Fruit fly (Drosophila melanogaster) whole organism, prepupa: Measurements from ENCODE around the gene CG2059.
A peak's percentile ranks its signal among the peaks of the same experiment; 100 is the strongest.

Source experiments
- Blimp-1 ChIP-seq: fragments of 200-800 bp; sonication (Bioruptor generic); optimal IDR thresholded peaks from 3 replicates; lab custom pipeline; 2017; ENCODE audit warnings: missing biosample characterization, missing genetic modification characterization, mild to moderate bottlenecking, moderate library complexity, missing genetic modification reagents
- CG10669 ChIP-seq: fragments of 200-800 bp; sonication (Bioruptor generic); optimal IDR thresholded peaks from 3 replicates; lab custom pipeline; 2018; ENCODE audit warnings: missing biosample characterization, mild to moderate bottlenecking, missing genetic modification characterization, moderate library complexity
- CG3032 ChIP-seq: fragments of 200-800 bp; optimal IDR thresholded peaks from 2 replicates; lab custom pipeline; 2019; ENCODE audit warnings: missing biosample characterization, mild to moderate bottlenecking, missing genetic modification characterization, moderate library complexity
- CG34406 ChIP-seq: fragments of 200-800 bp; sonication (Bioruptor generic); optimal IDR thresholded peaks from 3 replicates; lab custom pipeline; 2016; ENCODE audit warnings: missing biosample characterization, missing genetic modification characterization
- CG3919 ChIP-seq: fragments of 200-800 bp; sonication (Bioruptor generic); optimal IDR thresholded peaks from 3 replicates; lab custom pipeline; 2016; ENCODE audit warnings: missing biosample characterization, missing genetic modification characterization
- CG6163 ChIP-seq: fragments of 200-800 bp; sonication (Bioruptor generic); IDR thresholded peaks from 3 replicates; pipeline ENCODE4 v1.3.6; 2022; ENCODE audit warnings: missing biosample characterization, missing genetic modification characterization
- CG6276 ChIP-seq: fragments of 200-800 bp; sonication (Bioruptor generic); optimal IDR thresholded peaks from 2 replicates; lab custom pipeline; 2017; ENCODE audit warnings: missing biosample characterization, mild to moderate bottlenecking, missing genetic modification characterization
- CG6792 ChIP-seq: fragments of 200-800 bp; sonication (Bioruptor generic); optimal IDR thresholded peaks from 3 replicates; lab custom pipeline; 2016; ENCODE audit warnings: missing biosample characterization, missing genetic modification characterization
- CG6854 ChIP-seq: fragments of 200-800 bp; sonication (Bioruptor generic); optimal IDR thresholded peaks from 2 replicates; lab custom pipeline; 2017; ENCODE audit warnings: missing biosample characterization, mild to moderate bottlenecking, missing genetic modification characterization
- CG7368 ChIP-seq: fragments of 200-800 bp; sonication (Bioruptor generic); optimal IDR thresholded peaks from 3 replicates; lab custom pipeline; 2016; ENCODE audit warnings: missing biosample characterization, missing genetic modification characterization
- CG8119 ChIP-seq: fragments of 200-800 bp; sonication (Bioruptor generic); IDR thresholded peaks from 3 replicates; pipeline ENCODE4 v1.3.6; 2022; ENCODE audit warnings: missing biosample characterization, missing genetic modification characterization
- CG8319 ChIP-seq: fragments of 200-800 bp; sonication (Bioruptor generic); optimal IDR thresholded peaks from 3 replicates; lab custom pipeline; 2016; ENCODE audit warnings: missing biosample characterization, missing genetic modification characterization
- CG8632 ChIP-seq: fragments of 200-800 bp; sonication (Bioruptor generic); optimal IDR thresholded peaks from 3 replicates; lab custom pipeline; 2016; ENCODE audit warnings: missing biosample characterization, missing genetic modification characterization
- CG9139 ChIP-seq: fragments of 200-800 bp; sonication (Bioruptor generic); optimal IDR thresholded peaks from 3 replicates; lab custom pipeline; 2017; ENCODE audit warnings: missing biosample characterization, mild to moderate bottlenecking, missing genetic modification characterization
- Eip78C ChIP-seq: fragments of 200-800 bp; sonication (Bioruptor generic); peaks from one replicate; lab custom pipeline; 2016; ENCODE audit warnings: missing biosample characterization, missing genetic modification characterization
- Eip93F ChIP-seq: fragments of 200-800 bp; sonication (Bioruptor generic); optimal IDR thresholded peaks from 2 replicates; lab custom pipeline; 2016; ENCODE audit warnings: missing biosample characterization, mild to moderate bottlenecking, missing genetic modification characterization
- Ets21C ChIP-seq: fragments of 200-800 bp; sonication (Bioruptor generic); optimal IDR thresholded peaks from 3 replicates; lab custom pipeline; 2016; ENCODE audit warnings: missing biosample characterization, missing genetic modification characterization
- Ets96B ChIP-seq: fragments of 200-800 bp; optimal IDR thresholded peaks from 2 replicates; lab custom pipeline; 2019; ENCODE audit warnings: missing biosample characterization, mild to moderate bottlenecking, missing genetic modification characterization, moderate library complexity
- Hr38 ChIP-seq: sonication (Bioruptor generic); optimal IDR thresholded peaks from 2 replicates; lab custom pipeline; 2016; ENCODE audit warnings: missing biosample characterization, missing genetic modification characterization
- Lpt ChIP-seq: fragments of 200-800 bp; sonication (Bioruptor generic); optimal IDR thresholded peaks from 3 replicates; lab custom pipeline; 2016; ENCODE audit warnings: missing biosample characterization, missing genetic modification characterization
- Met ChIP-seq: fragments of 200-800 bp; sonication (Bioruptor generic); optimal IDR thresholded peaks from 3 replicates; lab custom pipeline; 2016; ENCODE audit warnings: missing biosample characterization, missing genetic modification characterization
- OdsH ChIP-seq: fragments of 200-800 bp; sonication (Bioruptor generic); optimal IDR thresholded peaks from 3 replicates; lab custom pipeline; 2016; ENCODE audit warnings: missing biosample characterization, missing genetic modification characterization
- Smox ChIP-seq: fragments of 200-800 bp; sonication (Bioruptor generic); optimal IDR thresholded peaks from 3 replicates; lab custom pipeline; 2016; ENCODE audit warnings: missing biosample characterization, missing genetic modification characterization
- Sox14 ChIP-seq: fragments of 200-800 bp; sonication (Bioruptor generic); optimal IDR thresholded peaks from 3 replicates; lab custom pipeline; 2016; ENCODE audit warnings: missing biosample characterization, missing genetic modification characterization
- Sox15 ChIP-seq: fragments of 200-800 bp; sonication (Bioruptor generic); optimal IDR thresholded peaks from 3 replicates; lab custom pipeline; 2016; ENCODE audit warnings: missing biosample characterization, missing genetic modification characterization
- achi ChIP-seq: fragments of 200-800 bp; sonication (Bioruptor generic); optimal IDR thresholded peaks from 3 replicates; lab custom pipeline; 2016; ENCODE audit warnings: missing biosample characterization, missing genetic modification characterization
- acj6 ChIP-seq: fragments of 200-800 bp; sonication (Bioruptor generic); optimal IDR thresholded peaks from 3 replicates; lab custom pipeline; 2016; ENCODE audit warnings: missing biosample characterization, missing genetic modification characterization
- cyc ChIP-seq: fragments of 200-800 bp; sonication (Bioruptor generic); optimal IDR thresholded peaks from 3 replicates; lab custom pipeline; 2016; ENCODE audit warnings: missing biosample characterization, missing genetic modification characterization
- dac ChIP-seq: fragments of 200-800 bp; sonication (Bioruptor generic); optimal IDR thresholded peaks from 2 replicates; lab custom pipeline; 2017; ENCODE audit warnings: missing biosample characterization, mild to moderate bottlenecking, missing genetic modification characterization
- dsx ChIP-seq: fragments of 200-800 bp; optimal IDR thresholded peaks from 3 replicates; lab custom pipeline; 2019; ENCODE audit warnings: missing biosample characterization, mild to moderate bottlenecking, missing genetic modification characterization, moderate library complexity; ENCODE audit not compliant: poor library complexity, severe bottlenecking
- esn ChIP-seq: fragments of 200-800 bp; sonication (Bioruptor generic); optimal IDR thresholded peaks from 2 replicates; lab custom pipeline; 2016; ENCODE audit warnings: missing biosample characterization, mild to moderate bottlenecking, missing genetic modification characterization, moderate library complexity
- lz ChIP-seq: fragments of 200-800 bp; sonication (Bioruptor generic); optimal IDR thresholded peaks from 3 replicates; lab custom pipeline; 2016; ENCODE audit warnings: missing biosample characterization, missing genetic modification characterization
- pdm3 ChIP-seq: fragments of 200-800 bp; sonication (Bioruptor generic); optimal IDR thresholded peaks from 3 replicates; lab custom pipeline; 2016; ENCODE audit warnings: missing biosample characterization, missing genetic modification characterization
- ss ChIP-seq, 2 experiments: fragments of 200-800 bp; sonication (Bioruptor generic); optimal IDR thresholded peaks; 2 replicates in 1 of 2; 3 replicates in 1 of 2; lab custom pipeline; 2017 to 2018; ENCODE audit warnings: mild to moderate bottlenecking in 2 of 2, missing biosample characterization in 2 of 2, missing genetic modification characterization in 2 of 2, moderate library complexity in 1 of 2
- topi ChIP-seq: fragments of 200-800 bp; sonication (Bioruptor generic); optimal IDR thresholded peaks from 3 replicates; lab custom pipeline; 2016; ENCODE audit warnings: missing biosample characterization, missing genetic modification characterization

The CG2059 gene

DNA sequence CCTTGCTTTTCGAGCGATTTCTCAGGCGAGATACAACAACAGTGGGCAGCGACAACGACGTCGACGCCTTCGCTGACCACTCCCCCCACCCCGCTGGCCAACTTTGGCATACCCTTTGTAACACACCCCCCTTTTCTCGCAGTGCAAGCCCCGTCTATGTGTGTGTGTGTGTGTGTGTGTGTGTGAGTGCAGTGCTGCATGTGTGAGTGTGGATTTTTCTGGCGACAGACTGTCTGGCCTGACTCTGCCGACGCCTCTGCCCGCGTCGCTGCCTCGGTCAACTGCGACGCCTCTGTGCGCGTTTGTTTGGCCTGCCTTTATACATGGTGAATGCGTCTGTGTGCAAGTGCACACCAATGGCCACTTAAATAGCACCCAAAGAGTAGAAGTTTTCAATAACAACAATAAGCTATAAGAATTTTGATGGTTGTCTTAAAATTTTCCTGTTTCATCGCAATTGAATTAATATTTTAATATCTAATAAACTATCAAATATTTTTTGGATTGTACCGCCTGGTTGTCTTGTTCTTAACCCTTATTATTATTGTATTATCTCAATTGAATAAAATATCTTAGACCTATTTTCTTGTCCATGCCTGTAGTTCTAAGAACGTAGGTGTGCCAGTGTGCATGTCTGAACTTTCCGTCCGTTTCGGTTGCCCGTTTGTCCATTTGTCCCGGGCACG lies 7.9 kb downstream of the CG2059 start (continued):
- TF ChIP-seq CG3032 (tag; lab: Kevin White, UChicago) (peak; percentile 93), CG7368 (GFP tag; lab: Kevin White, UChicago) (peak; percentile 69), Ets21C (GFP tag; lab: Kevin White, UChicago) (peak; percentile 54), Ets96B (tag; lab: Kevin White, UChicago) (peak; percentile 93), CG6276 (peak; percentile 92), dac (GFP tag; lab: Kevin White, UChicago) (peak; percentile 55), CG6163 (GFP tag; lab: Robert Waterston, UW) (peak; percentile 90), topi (GFP tag; lab: Kevin White, UChicago) (peak; percentile 88), CG8319 (GFP tag; lab: Kevin White, UChicago) (peak; percentile 69), CG10669 (GFP tag; lab: Kevin White, UChicago) (peak; percentile 91), Smox (peak; percentile 85), Sox14 (peak; percentile 72), Hr38 (GFP tag; lab: Kevin White, UChicago) (no peak), Sox15 (GFP tag; lab: Kevin White, UChicago) (peak; percentile 66), CG8119 (GFP tag; lab: Robert Waterston, UW) (peak; percentile 95), CG8632 (GFP tag; lab: Kevin White, UChicago) (peak; percentile 87), CG6792 (GFP tag; lab: Kevin White, UChicago) (peak; percentile 85), Blimp-1 (peak; percentile 72), Lpt (GFP tag; lab: Kevin White, UChicago) (peak; percentile 71), lz (GFP tag; lab: Kevin White, UChicago) (peak; percentile 80), CG3919 (GFP tag; lab: Kevin White, UChicago) (peak; percentile 81), pdm3 (GFP tag; lab: Kevin White, UChicago) (peak; percentile 83)

dm6 chrX:7295973-7296372 lies 9.8 kb downstream of the CG2059 start:
- TF ChIP-seq Lpt (GFP tag; lab: Kevin White, UChicago) (no peak), CG6276 (no peak), CG9139 (no peak), CG8632 (GFP tag; lab: Kevin White, UChicago) (no peak), CG8119 (GFP tag; lab: Robert Waterston, UW) (no peak), achi (GFP tag; lab: Kevin White, UChicago) (no peak), Eip93F (GFP tag; lab: Kevin White, UChicago) (no peak), Sox14 (no peak), CG8319 (GFP tag; lab: Kevin White, UChicago) (no peak), CG6792 (GFP tag; lab: Kevin White, UChicago) (no peak), Eip78C (GFP tag; lab: Kevin White, UChicago) (no peak), CG3032 (tag; lab: Kevin White, UChicago) (no peak), CG34406 (no peak), esn (GFP tag; lab: Kevin White, UChicago) (no peak), OdsH (GFP tag; lab: Kevin White, UChicago) (no peak)

DNA sequence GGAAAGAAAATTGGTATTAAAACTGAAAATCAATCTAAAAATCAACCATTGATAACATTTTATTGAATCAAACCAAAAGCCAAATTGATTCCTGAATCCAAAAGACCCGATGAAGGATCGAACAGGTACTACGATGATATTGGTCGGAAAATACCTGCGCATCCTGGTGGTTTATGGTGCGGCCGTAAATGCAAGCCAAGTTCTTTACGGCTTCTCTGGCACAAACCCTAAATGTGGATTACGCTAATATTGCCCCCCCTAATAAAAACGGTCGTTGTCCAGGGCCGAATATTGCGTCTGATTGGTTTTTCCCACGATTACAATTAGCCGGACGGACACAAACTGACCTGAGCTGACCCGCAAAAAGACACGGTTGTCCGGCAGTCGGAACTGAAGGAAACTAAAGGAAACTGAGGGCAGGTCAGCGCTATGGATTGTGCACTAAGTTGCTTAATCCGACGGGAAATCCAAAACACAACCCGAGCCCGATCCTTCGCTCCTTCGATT lies 10.6 kb downstream of the CG2059 start:
- TF ChIP-seq ss (GFP tag; optimal IDR thresholded peaks at IDR 0.05; lab: Kevin White, UChicago) (no peak), CG6792 (GFP tag; lab: Kevin White, UChicago) (no peak), CG9139 (no peak), cyc (GFP tag; lab: Kevin White, UChicago) (no peak), dsx (GFP tag; lab: Kevin White, UChicago) (no peak), Met (no peak), CG6163 (GFP tag; lab: Robert Waterston, UW) (no peak)
- TF ChIP-seq, all 60 proteins: peak for 0

DNA sequence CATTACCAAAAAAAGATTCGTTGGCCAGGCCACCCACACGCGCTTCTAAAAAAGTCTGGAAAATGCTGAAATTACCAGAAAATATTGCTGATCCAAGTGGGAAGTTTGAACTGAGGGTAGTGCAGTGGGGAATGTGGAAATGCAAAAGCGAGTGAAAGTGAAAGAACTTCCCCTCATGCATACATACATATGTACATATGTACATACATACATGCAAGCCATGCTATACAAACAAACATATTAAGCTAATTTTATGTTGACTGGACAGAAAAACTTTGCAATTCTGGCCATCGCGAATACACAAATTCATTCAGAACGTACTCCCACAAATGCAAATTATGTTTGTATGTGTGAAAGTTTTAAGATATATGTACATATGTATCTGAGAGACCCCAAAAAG lies 12.2 kb downstream of the CG2059 start:
- no peak for TF ChIP-seq Eip78C (GFP tag; lab: Kevin White, UChicago)
- TF ChIP-seq CG10669 (GFP tag; lab: Kevin White, UChicago) = no peak
- TF ChIP-seq CG3919 (GFP tag; lab: Kevin White, UChicago) = no peak
- no peak for TF ChIP-seq acj6
- no peak for TF ChIP-seq CG6854 (GFP tag; lab: Kevin White, UChicago)
